Worm (Caenorhabditis elegans): Measurements from ENCODE around the gene mth-2.
"Not testable (repeated sequence)": the region's sequence is repeated elsewhere in the genome, so short reads cannot be mapped to it uniquely, and the experiment has no call there.

mth-2 gene

ce11 chrII:4179897-4180296 is 14.2 kb downstream of the mth-2 start, which contains the start of gene R03H10.1:
TSS of gene R03H10.1 (plus strand) at chrII:4180248.
- TF ChIP-seq pha-4 (tag; optimal IDR thresholded peaks at IDR 0.05) = peak; percentile 74
- no peak for TF ChIP-seq ceh-28 (tag; optimal IDR thresholded peaks at IDR 0.05)
- peak; percentile 51 for TF ChIP-seq egl-5 (tag; optimal IDR thresholded peaks at IDR 0.05)

DNA sequence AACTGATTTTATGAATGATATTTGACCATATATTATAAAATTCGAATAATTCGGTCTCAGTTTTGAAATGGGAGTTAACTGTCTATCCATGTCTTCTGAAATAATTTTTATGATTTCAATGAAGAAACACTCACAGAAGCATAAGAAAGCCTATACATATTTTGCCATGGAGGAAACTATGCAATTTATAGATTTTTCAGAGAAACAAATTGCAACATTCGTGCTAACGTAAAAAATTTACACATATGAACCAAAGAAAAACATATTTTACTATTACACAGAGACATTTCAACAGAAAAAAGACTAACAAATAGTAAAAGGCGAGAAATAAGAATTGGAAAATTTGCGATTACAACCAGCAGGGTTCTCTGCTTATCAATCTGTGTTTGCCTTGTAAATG is 15.3 kb downstream of the mth-2 start, which contains the start of gene R03H10.7:
R03H10.7 (minus strand) TSS at position 101 of the 400 bp plus-strand sequence.
- no peak for TF ChIP-seq zag-1 (tag; optimal IDR thresholded peaks at IDR 0.05)

- TF ChIP-seq lsy-12 (tag; optimal IDR thresholded peaks at IDR 0.05) (no peak), lin-15B (tag; optimal IDR thresholded peaks at IDR 0.05) (peak; percentile 33)
These were observed 20.3 kb downstream of the mth-2 start for ce11 chrII:4173842-4174241.

DNA sequence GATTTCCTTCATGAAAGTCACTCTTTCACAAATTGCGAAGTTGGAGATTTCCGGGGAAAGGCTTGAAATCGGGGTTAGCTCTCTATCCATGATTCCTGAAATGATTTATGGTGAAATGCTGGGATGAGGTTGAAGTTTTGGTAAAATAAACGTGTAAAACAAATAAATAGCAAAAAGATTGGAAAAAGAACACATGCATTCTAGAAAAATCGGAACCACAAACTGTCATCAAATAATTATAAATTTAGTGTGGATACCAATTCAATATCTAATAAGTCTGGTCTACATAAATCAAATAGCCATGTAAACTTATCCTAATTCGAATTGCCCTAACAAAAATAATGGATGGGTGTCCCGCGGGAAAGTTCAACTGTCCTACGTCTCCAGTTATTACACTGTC is 20.7 kb downstream of the mth-2 start, which contains the start of gene R03H10.6:
R03H10.6 (minus strand) TSS at position 101 of the 400 bp plus-strand sequence.
- TF ChIP-seq nhr-77 (tag; optimal IDR thresholded peaks at IDR 0.05) (no peak), R02D3.7 (tag; optimal IDR thresholded peaks at IDR 0.05) (no peak), pqm-1 (tag; optimal IDR thresholded peaks at IDR 0.05) (no peak), fos-1 (tag; optimal IDR thresholded peaks at IDR 0.05) (no peak), skn-1 (tag; optimal IDR thresholded peaks at IDR 0.05) (no peak), hmg-11 (tag; optimal IDR thresholded peaks at IDR 0.05) (no peak), fkh-2 (tag; optimal IDR thresholded peaks at IDR 0.05) (no peak), unc-39 (tag; optimal IDR thresholded peaks at IDR 0.05) (no peak), nhr-11 (tag; optimal IDR thresholded peaks at IDR 0.05) (no peak), ceh-82 (tag; optimal IDR thresholded peaks at IDR 0.05) (no peak), mdl-1 (tag; optimal IDR thresholded peaks at IDR 0.05) (no peak), ama-1 (optimal IDR thresholded peaks at IDR 0.05) (no peak)

ce11 chrII:4170508-4170907 is 23.6 kb downstream of the mth-2 start, which contains the start of gene R03H10.5:
TSS of gene R03H10.5 (minus strand) at chrII:4170608.
- TF ChIP-seq nhr-23 (tag; optimal IDR thresholded peaks at IDR 0.05) (no peak), mml-1 (tag; optimal IDR thresholded peaks at IDR 0.05) (no peak), ztf-11 (tag; optimal IDR thresholded peaks at IDR 0.05) (no peak), zag-1 (tag; optimal IDR thresholded peaks at IDR 0.05) (no peak), ceh-82 (tag; optimal IDR thresholded peaks at IDR 0.05) (no peak)

DNA sequence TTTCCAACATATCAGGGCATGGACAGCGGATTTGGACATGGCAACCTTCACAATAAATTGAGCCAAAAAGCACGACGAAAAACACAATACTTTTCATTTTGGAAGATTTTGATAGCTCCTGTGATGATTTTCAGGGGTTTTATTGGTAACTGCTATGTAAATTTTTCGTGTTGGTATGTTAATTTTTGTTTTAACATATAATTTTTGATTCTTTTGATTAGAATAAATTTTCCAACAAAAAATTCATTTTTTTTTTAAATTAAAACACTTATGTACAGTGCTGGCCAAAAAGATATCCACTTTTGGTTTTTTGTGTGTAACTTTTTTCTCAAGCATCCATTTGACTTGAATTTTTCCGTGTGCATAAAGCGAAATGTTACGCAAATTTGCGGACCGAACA is 25.7 kb downstream of the mth-2 start, which contains the start of gene R03H10.4:
R03H10.4 (minus strand) TSS at position 101 of the 400 bp plus-strand sequence.
- not testable (repeated sequence) for TF ChIP-seq ceh-16 (tag; optimal IDR thresholded peaks at IDR 0.05); unc-62 (GFP tag; optimal IDR thresholded peaks at IDR 0.05); nhr-28 (tag; optimal IDR thresholded peaks at IDR 0.05)

DNA sequence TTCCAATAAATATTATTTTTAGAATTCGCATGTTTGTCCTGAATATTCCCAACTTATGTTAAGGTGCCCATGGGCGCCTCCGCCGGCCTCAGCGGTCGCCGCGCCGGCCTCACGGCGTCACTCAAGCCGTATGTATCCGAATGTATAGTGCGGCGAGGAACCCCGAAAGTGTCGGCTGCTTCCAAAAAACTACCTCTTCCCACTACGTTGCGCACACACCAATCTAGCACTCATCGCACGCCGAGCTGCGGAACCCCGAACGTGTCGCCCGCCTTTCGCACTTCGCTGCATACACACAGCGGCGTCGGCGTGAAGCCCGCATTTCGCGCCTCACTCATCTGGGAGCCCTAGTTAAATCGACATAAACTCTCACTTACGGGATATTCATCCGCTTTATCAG is 26.3 kb downstream of the mth-2 start:
- TF ChIP-seq ceh-16 (tag; optimal IDR thresholded peaks at IDR 0.05) = no peak
- no peak for TF ChIP-seq nhr-43 (tag; optimal IDR thresholded peaks at IDR 0.05; ENCODE audit: poor library complexity, severe bottlenecking)
- TF ChIP-seq nhr-67 (tag; optimal IDR thresholded peaks at IDR 0.05) = no peak
- TF ChIP-seq pqm-1 (tag; optimal IDR thresholded peaks at IDR 0.05) = no peak
- no peak for TF ChIP-seq lsy-12 (tag; optimal IDR thresholded peaks at IDR 0.05)
- no peak for TF ChIP-seq unc-39 (tag; optimal IDR thresholded peaks at IDR 0.05)
- no peak for TF ChIP-seq lin-39 (tag; optimal IDR thresholded peaks at IDR 0.05)
- TF ChIP-seq ztf-11 (tag; optimal IDR thresholded peaks at IDR 0.05) = no peak
- TF ChIP-seq nhr-12 (tag; optimal IDR thresholded peaks at IDR 0.05) = no peak
- no peak for TF ChIP-seq ZK546.5 (tag; optimal IDR thresholded peaks at IDR 0.05)
- no peak for TF ChIP-seq ceh-9 (tag; optimal IDR thresholded peaks at IDR 0.05)
- TF ChIP-seq elt-3 (tag; optimal IDR thresholded peaks at IDR 0.05) = no peak
- TF ChIP-seq tbx-2 (tag; optimal IDR thresholded peaks at IDR 0.05) = no peak
- no peak for TF ChIP-seq eor-1 (tag; optimal IDR thresholded peaks at IDR 0.05)
- TF ChIP-seq daf-12 (tag; optimal IDR thresholded peaks at IDR 0.05) = no peak
- no peak for TF ChIP-seq fkh-10 (GFP tag; optimal IDR thresholded peaks at IDR 0.05)
- no peak for TF ChIP-seq mml-1 (tag; optimal IDR thresholded peaks at IDR 0.05)
